Worm (Caenorhabditis elegans): ENCODE results near the gene F57B9.8.

DNA sequence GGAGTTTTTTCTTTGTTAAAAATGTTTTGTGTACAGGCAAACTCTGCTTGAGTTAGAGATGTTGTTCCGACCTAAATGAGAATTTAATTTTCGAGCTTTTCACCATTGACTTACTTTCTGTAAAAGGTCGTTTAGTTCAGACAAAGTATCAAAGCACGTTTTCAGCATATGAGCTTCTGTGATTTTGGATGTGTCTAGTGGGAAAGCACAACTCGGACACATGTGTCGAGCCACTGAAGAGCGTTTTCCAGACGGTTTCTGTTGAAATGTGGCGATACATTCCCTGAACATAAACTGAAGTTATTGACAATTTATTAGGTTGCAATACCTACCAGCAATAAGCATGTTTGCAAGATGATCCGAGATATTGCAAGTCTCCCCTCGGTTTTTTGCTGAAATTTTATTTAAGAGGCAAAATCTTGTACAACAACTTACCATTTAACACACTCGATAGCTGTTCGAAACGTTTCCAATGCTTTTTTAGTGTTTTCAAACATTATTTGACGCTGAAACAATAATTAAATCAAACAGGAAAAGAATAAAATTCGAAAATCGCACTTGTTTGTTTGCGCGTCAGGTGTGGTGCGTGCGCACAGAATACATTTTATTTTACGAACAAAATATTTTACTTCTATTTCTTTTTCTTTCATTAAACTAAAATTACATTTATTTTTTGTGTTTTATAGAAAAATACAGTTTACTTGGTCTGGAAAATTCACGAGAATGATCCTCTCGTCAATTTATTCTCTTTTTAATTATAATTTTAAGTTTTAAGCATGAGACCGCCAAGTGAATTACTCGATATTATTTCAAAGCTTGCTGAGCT, 45.9 kb downstream of the F57B9.8 start, which contains the start of the genes brd-1 and K04C2.2:
- TF ChIP-seq ref-1 (GFP tag; conservative IDR thresholded peaks at IDR 0.05) (no peak), ztf-29 (GFP tag; IDR thresholded peaks at IDR 0.05) (no peak), flt-1 (GFP tag; IDR thresholded peaks at IDR 0.05) (no peak)
